Fruit fly (Drosophila melanogaster): ENCODE data around the gene CG4880.

- TF ChIP-seq Eip78C (GFP tag): no peak
- TF ChIP-seq acj6 (GFP tag; optimal IDR thresholded peaks at IDR 0.05): no peak
- no peak for TF ChIP-seq CG6276 (GFP tag; optimal IDR thresholded peaks at IDR 0.05)
- TF ChIP-seq CG4318 (GFP tag; optimal IDR thresholded peaks at IDR 0.05): no peak
- TF ChIP-seq topi (GFP tag; optimal IDR thresholded peaks at IDR 0.05): no peak
- no peak for TF ChIP-seq CG1621 (tag; optimal IDR thresholded peaks at IDR 0.05)
- no peak for TF ChIP-seq CG10669 (GFP tag; optimal IDR thresholded peaks at IDR 0.05)
- TF ChIP-seq CG15336 (GFP tag; IDR thresholded peaks at IDR 0.05): no peak
- TF ChIP-seq eg (GFP tag; IDR thresholded peaks at IDR 0.05): no peak
- no peak for TF ChIP-seq OdsH (GFP tag; optimal IDR thresholded peaks at IDR 0.05)
- no peak for TF ChIP-seq Eip75B (GFP tag; optimal IDR thresholded peaks at IDR 0.05)
- TF ChIP-seq Hr4 (GFP tag; optimal IDR thresholded peaks at IDR 0.05): no peak
Observed at dm6 chrX:16837588-16838178, 48.9 kb upstream of the CG4880 start.

Measured in whole organism, prepupa.